Fruit fly (Drosophila melanogaster): ENCODE measurements around the gene CG10038.

DNA sequence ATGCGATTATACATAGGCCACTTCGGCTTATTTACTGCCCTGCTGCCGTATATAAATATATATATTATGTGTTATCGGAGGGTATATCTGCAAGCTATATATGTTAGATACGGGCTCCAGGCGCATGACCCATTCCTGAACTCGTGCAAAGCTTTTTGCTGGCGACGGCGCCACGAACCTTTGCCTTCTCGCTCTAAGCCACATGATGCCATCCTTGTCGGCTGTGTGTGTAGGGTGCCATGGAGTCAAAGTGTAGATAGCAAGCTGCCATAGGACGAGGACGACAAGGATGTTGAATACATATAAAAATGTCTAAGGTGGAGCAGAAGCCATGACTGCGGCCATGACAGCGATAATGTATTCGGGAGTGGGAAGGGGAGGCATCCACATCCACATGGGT is 2.8 kb downstream of the CG10038 start:
- TF ChIP-seq CG17806 (tag; optimal IDR thresholded peaks at IDR 0.05) (no peak), Snoo (tag; optimal IDR thresholded peaks at IDR 0.05) (no peak), Pif1A (GFP tag; optimal IDR thresholded peaks at IDR 0.05) (no peak)
